Worm (Caenorhabditis elegans) whole organism, midembryonic: ENCODE results near the gene lin-25.

Source experiments
- T22C8.4 ChIP-seq: fragments of 200-800 bp; sonication (Bioruptor generic); IDR thresholded peaks from 2 replicates; pipeline ENCODE4 v1.3.6; 2022; ENCODE audit warnings: missing genetic modification characterization, missing compliant biosample characterization
- cog-1 ChIP-seq: sonication (generic microtip); optimal IDR thresholded peaks from 2 replicates; lab custom pipeline; 2016; ENCODE audit warnings: missing genetic modification characterization, missing compliant biosample characterization
- flt-1 ChIP-seq: fragments of 200-800 bp; sonication (Bioruptor generic); IDR thresholded peaks from 2 replicates; pipeline ENCODE4 v1.3.6; 2022; ENCODE audit warnings: missing genetic modification characterization, missing compliant biosample characterization
- klf-2 ChIP-seq: fragments of 200-800 bp; sonication (Bioruptor generic); conservative IDR thresholded peaks from 2 replicates; pipeline ENCODE4 v1.3.6; 2022; ENCODE audit warnings: missing genetic modification reagents, missing genetic modification characterization, missing compliant biosample characterization
- med-1 ChIP-seq: sonication (generic microtip); optimal IDR thresholded peaks from 2 replicates; lab custom pipeline; 2017; ENCODE audit warnings: missing genetic modification characterization, mild to moderate bottlenecking, missing compliant biosample characterization, antibody characterized with exemption, missing genetic modification reagents; ENCODE audit not compliant: insufficient read depth
- ref-1 ChIP-seq: fragments of 200-800 bp; sonication (Bioruptor generic); conservative IDR thresholded peaks from 2 replicates; pipeline ENCODE4 v1.3.6; 2022; ENCODE audit warnings: missing genetic modification reagents, missing genetic modification characterization, missing compliant biosample characterization
- tab-1 ChIP-seq: fragments of 200-800 bp; sonication (Bioruptor generic); IDR thresholded peaks from 2 replicates; pipeline ENCODE4 v1.3.6; 2022; ENCODE audit warnings: missing genetic modification characterization, missing compliant biosample characterization
- ztf-23 ChIP-seq: fragments of 200-800 bp; sonication (Bioruptor generic); IDR thresholded peaks from 2 replicates; pipeline ENCODE4 v1.3.6; 2022; ENCODE audit warnings: missing genetic modification reagents, missing genetic modification characterization, missing compliant biosample characterization
- ztf-29 ChIP-seq: fragments of 200-800 bp; sonication (Bioruptor generic); IDR thresholded peaks from 2 replicates; pipeline ENCODE4 v1.3.6; 2022; ENCODE audit warnings: missing genetic modification reagents, missing genetic modification characterization, missing compliant biosample characterization

- TF ChIP-seq ztf-29 (GFP tag; lab: Robert Waterston, UW): no peak
- no peak for TF ChIP-seq ztf-23
- TF ChIP-seq klf-2 (GFP tag; lab: Robert Waterston, UW): no peak
- no peak for TF ChIP-seq med-1 (GFP tag; lab: Kevin White, UChicago)
- TF ChIP-seq tab-1 (GFP tag; lab: Robert Waterston, UW): no peak
- TF ChIP-seq T22C8.4 (GFP tag; lab: Robert Waterston, UW): no peak
- no peak for TF ChIP-seq flt-1
- TF ChIP-seq ref-1 (GFP tag; lab: Robert Waterston, UW): no peak
- no peak for TF ChIP-seq cog-1 (tag; lab: Kevin White, UChicago)
Observed at ce11 chrV:12640384-12640783, 9.3 kb upstream of the lin-25 start, which contains the start of gene gpa-8.
